Fruit fly (Drosophila melanogaster) whole organism, prepupa: ENCODE measurements around the gene alpha-Est9.

Experiments used
- CG15336 ChIP-seq: fragments of 200-800 bp; sonication (Bioruptor generic); IDR thresholded peaks from 2 replicates; pipeline ENCODE4 v1.3.6; 2022; ENCODE audit warnings: missing biosample characterization, missing genetic modification characterization
- CG1621 ChIP-seq: fragments of 200-800 bp; sonication (Bioruptor generic); optimal IDR thresholded peaks from 3 replicates; lab custom pipeline; 2018; ENCODE audit warnings: missing biosample characterization, mild to moderate bottlenecking, missing genetic modification characterization
- CG34406 ChIP-seq: fragments of 200-800 bp; sonication (Bioruptor generic); optimal IDR thresholded peaks from 3 replicates; lab custom pipeline; 2016; ENCODE audit warnings: missing biosample characterization, missing genetic modification characterization
- CG4318 ChIP-seq: fragments of 200-800 bp; sonication (Bioruptor generic); optimal IDR thresholded peaks from 3 replicates; lab custom pipeline; 2017; ENCODE audit warnings: missing biosample characterization, mild to moderate bottlenecking, missing genetic modification characterization
- CG6163 ChIP-seq: fragments of 200-800 bp; sonication (Bioruptor generic); IDR thresholded peaks from 3 replicates; pipeline ENCODE4 v1.3.6; 2022; ENCODE audit warnings: missing biosample characterization, missing genetic modification characterization
- CG6792 ChIP-seq: fragments of 200-800 bp; sonication (Bioruptor generic); optimal IDR thresholded peaks from 3 replicates; lab custom pipeline; 2016; ENCODE audit warnings: missing biosample characterization, missing genetic modification characterization
- CG7368 ChIP-seq: fragments of 200-800 bp; sonication (Bioruptor generic); optimal IDR thresholded peaks from 3 replicates; lab custom pipeline; 2016; ENCODE audit warnings: missing biosample characterization, missing genetic modification characterization
- CG8119 ChIP-seq: fragments of 200-800 bp; sonication (Bioruptor generic); IDR thresholded peaks from 3 replicates; pipeline ENCODE4 v1.3.6; 2022; ENCODE audit warnings: missing biosample characterization, missing genetic modification characterization
- CG8319 ChIP-seq: fragments of 200-800 bp; sonication (Bioruptor generic); optimal IDR thresholded peaks from 3 replicates; lab custom pipeline; 2016; ENCODE audit warnings: missing biosample characterization, missing genetic modification characterization
- CG8632 ChIP-seq: fragments of 200-800 bp; sonication (Bioruptor generic); optimal IDR thresholded peaks from 3 replicates; lab custom pipeline; 2016; ENCODE audit warnings: missing biosample characterization, missing genetic modification characterization
- CG9139 ChIP-seq: fragments of 200-800 bp; sonication (Bioruptor generic); optimal IDR thresholded peaks from 3 replicates; lab custom pipeline; 2017; ENCODE audit warnings: missing biosample characterization, mild to moderate bottlenecking, missing genetic modification characterization
- Eip75B ChIP-seq: fragments of 200-800 bp; sonication (Bioruptor generic); optimal IDR thresholded peaks from 3 replicates; lab custom pipeline; 2016; ENCODE audit warnings: missing biosample characterization, missing genetic modification characterization
- Eip78C ChIP-seq: fragments of 200-800 bp; sonication (Bioruptor generic); peaks from one replicate; lab custom pipeline; 2016; ENCODE audit warnings: missing biosample characterization, missing genetic modification characterization
- Ets21C ChIP-seq: fragments of 200-800 bp; sonication (Bioruptor generic); optimal IDR thresholded peaks from 3 replicates; lab custom pipeline; 2016; ENCODE audit warnings: missing biosample characterization, missing genetic modification characterization
- Hr38 ChIP-seq: sonication (Bioruptor generic); optimal IDR thresholded peaks from 2 replicates; lab custom pipeline; 2016; ENCODE audit warnings: missing biosample characterization, missing genetic modification characterization
- Hr39 ChIP-seq: fragments of 200-800 bp; sonication (Bioruptor generic); optimal IDR thresholded peaks from 2 replicates; lab custom pipeline; 2016; ENCODE audit warnings: missing biosample characterization, missing genetic modification characterization
- Lpt ChIP-seq: fragments of 200-800 bp; sonication (Bioruptor generic); optimal IDR thresholded peaks from 3 replicates; lab custom pipeline; 2016; ENCODE audit warnings: missing biosample characterization, missing genetic modification characterization
- Sox15 ChIP-seq: fragments of 200-800 bp; sonication (Bioruptor generic); optimal IDR thresholded peaks from 3 replicates; lab custom pipeline; 2016; ENCODE audit warnings: missing biosample characterization, missing genetic modification characterization
- achi ChIP-seq: fragments of 200-800 bp; sonication (Bioruptor generic); optimal IDR thresholded peaks from 3 replicates; lab custom pipeline; 2016; ENCODE audit warnings: missing biosample characterization, missing genetic modification characterization
- acj6 ChIP-seq: fragments of 200-800 bp; sonication (Bioruptor generic); optimal IDR thresholded peaks from 3 replicates; lab custom pipeline; 2016; ENCODE audit warnings: missing biosample characterization, missing genetic modification characterization
- dac ChIP-seq: fragments of 200-800 bp; sonication (Bioruptor generic); optimal IDR thresholded peaks from 2 replicates; lab custom pipeline; 2017; ENCODE audit warnings: missing biosample characterization, mild to moderate bottlenecking, missing genetic modification characterization
- dsx ChIP-seq: fragments of 200-800 bp; optimal IDR thresholded peaks from 3 replicates; lab custom pipeline; 2019; ENCODE audit warnings: missing biosample characterization, mild to moderate bottlenecking, missing genetic modification characterization, moderate library complexity; ENCODE audit not compliant: poor library complexity, severe bottlenecking
- esn ChIP-seq: fragments of 200-800 bp; sonication (Bioruptor generic); optimal IDR thresholded peaks from 2 replicates; lab custom pipeline; 2016; ENCODE audit warnings: missing biosample characterization, mild to moderate bottlenecking, missing genetic modification characterization, moderate library complexity
- fd85E ChIP-seq: fragments of 200-800 bp; sonication (Bioruptor generic); optimal IDR thresholded peaks from 3 replicates; lab custom pipeline; 2016; ENCODE audit warnings: missing biosample characterization, missing genetic modification characterization
- salr ChIP-seq, 2 experiments: fragments of 200-800 bp; sonication (Bioruptor generic); optimal IDR thresholded peaks; 3 replicates each; lab custom pipeline; 2016 to 2018; ENCODE audit warnings: missing biosample characterization in 2 of 2, missing genetic modification characterization in 2 of 2, mild to moderate bottlenecking in 1 of 2
- ss ChIP-seq, 2 experiments: fragments of 200-800 bp; sonication (Bioruptor generic); optimal IDR thresholded peaks; 2 replicates in 1 of 2; 3 replicates in 1 of 2; lab custom pipeline; 2017 to 2018; ENCODE audit warnings: mild to moderate bottlenecking in 2 of 2, missing biosample characterization in 2 of 2, missing genetic modification characterization in 2 of 2, moderate library complexity in 1 of 2
- svp ChIP-seq: fragments of 200-800 bp; sonication (Bioruptor generic); peaks from one replicate; lab custom pipeline; 2016; ENCODE audit warnings: missing biosample characterization, missing genetic modification characterization
- topi ChIP-seq: fragments of 200-800 bp; sonication (Bioruptor generic); optimal IDR thresholded peaks from 3 replicates; lab custom pipeline; 2016; ENCODE audit warnings: missing biosample characterization, missing genetic modification characterization
- vri ChIP-seq: fragments of 200-800 bp; sonication (Bioruptor generic); optimal IDR thresholded peaks from 3 replicates; lab custom pipeline; 2016; ENCODE audit warnings: missing biosample characterization, mild to moderate bottlenecking, missing genetic modification characterization

Gene alpha-Est9

dm6 chr3R:7473767-7474254, 31.1 kb downstream of the alpha-Est9 start, which contains the start of gene CG1142 (continued):
- TF ChIP-seq CG34406 (GFP tag; lab: Kevin White, UChicago) (peak; percentile 98), ss (GFP tag; optimal IDR thresholded peaks at IDR 0.05; lab: Kevin White, UChicago) (peak; percentile 92 to 97), Hr39 (GFP tag; lab: Kevin White, UChicago) (peak; percentile 96), CG9139 (GFP tag; lab: Kevin White, UChicago) (peak; percentile 96), CG8319 (peak; percentile 96), CG1621 (tag; lab: Kevin White, UChicago) (peak; percentile 96), CG4318 (GFP tag; lab: Kevin White, UChicago) (peak; percentile 91), CG8632 (GFP tag; lab: Kevin White, UChicago) (peak; percentile 98), salr (GFP tag; optimal IDR thresholded peaks at IDR 0.05; lab: Kevin White, UChicago) (peak; percentile 95 to 97), acj6 (GFP tag; lab: Kevin White, UChicago) (peak; percentile 97), Lpt (GFP tag; lab: Kevin White, UChicago) (peak; percentile 95), esn (peak; percentile 98), Ets21C (GFP tag; lab: Kevin White, UChicago) (peak; percentile 94), dsx (peak; percentile 98), topi (GFP tag; lab: Kevin White, UChicago) (peak; percentile 98), CG15336 (GFP tag; lab: Robert Waterston, UW) (peak; percentile 98), fd85E (peak; percentile 88), svp (peak; percentile 99), Eip75B (GFP tag; lab: Kevin White, UChicago) (peak; percentile 97), CG6792 (GFP tag; lab: Kevin White, UChicago) (peak; percentile 96), achi (GFP tag; lab: Kevin White, UChicago) (peak; percentile 96), Hr38 (GFP tag; lab: Kevin White, UChicago) (peak; percentile 59), vri (GFP tag; lab: Kevin White, UChicago) (peak; percentile 91), CG8119 (GFP tag; lab: Robert Waterston, UW) (peak; percentile 99), CG7368 (GFP tag; lab: Kevin White, UChicago) (peak; percentile 95), Sox15 (GFP tag; lab: Kevin White, UChicago) (peak; percentile 95)

- TF ChIP-seq CG6163 (GFP tag; lab: Robert Waterston, UW): no peak
- TF ChIP-seq dac (GFP tag; lab: Kevin White, UChicago): no peak
- no peak for TF ChIP-seq CG8319
- TF ChIP-seq Ets21C (GFP tag; lab: Kevin White, UChicago): no peak
- TF ChIP-seq salr (GFP tag; optimal IDR thresholded peaks at IDR 0.05; lab: Kevin White, UChicago): no peak
- peak; percentile 44 for TF ChIP-seq Eip78C
Observed at dm6 chr3R:7471894-7472293, 33.0 kb downstream of the alpha-Est9 start.
